Worm (Caenorhabditis elegans) whole organism, young adult: Measurements from ENCODE around the gene C29F7.2.

ENCODE experiments used
- B0261.1 ChIP-seq: sonication (generic microtip); optimal IDR thresholded peaks from 2 replicates; lab custom pipeline; 2016; ENCODE audit warnings: mild to moderate bottlenecking, missing genetic modification characterization, moderate library complexity, missing compliant biosample characterization
- B0336.3 ChIP-seq: fragments of 200-800 bp; sonication (Bioruptor generic); IDR thresholded peaks from 2 replicates; pipeline ENCODE4 v1.3.6; 2022; ENCODE audit warnings: missing genetic modification characterization, missing compliant biosample characterization
- C17E4.6 ChIP-seq: fragments of 200-800 bp; sonication (Bioruptor generic); IDR thresholded peaks from 2 replicates; pipeline ENCODE4 v1.3.6; 2022; ENCODE audit warnings: missing genetic modification reagents, missing genetic modification characterization, missing compliant biosample characterization
- F22D6.2 ChIP-seq: sonication (generic microtip); optimal IDR thresholded peaks from 2 replicates; lab custom pipeline; 2016; ENCODE audit warnings: mild to moderate bottlenecking, missing genetic modification characterization, missing compliant biosample characterization
- F39B2.1 ChIP-seq: fragments of 200-800 bp; sonication (Bioruptor generic); IDR thresholded peaks from 2 replicates; pipeline ENCODE4 v1.3.6; 2022; ENCODE audit warnings: missing genetic modification reagents, missing genetic modification characterization, missing compliant biosample characterization
- ZK185.1 ChIP-seq: sonication (generic microtip); optimal IDR thresholded peaks from 2 replicates; lab custom pipeline; 2016; ENCODE audit warnings: mild to moderate bottlenecking, missing genetic modification characterization, missing compliant biosample characterization; ENCODE audit not compliant: poor library complexity, severe bottlenecking
- akir-1 ChIP-seq: fragments of 200-800 bp; sonication (Bioruptor generic); optimal IDR thresholded peaks from 2 replicates; lab custom pipeline; 2018; ENCODE audit warnings: mild to moderate bottlenecking, missing genetic modification characterization, moderate library complexity, missing compliant biosample characterization
- athp-1 ChIP-seq: sonication (generic microtip); optimal IDR thresholded peaks from 2 replicates; lab custom pipeline; 2017; ENCODE audit warnings: mild to moderate bottlenecking, missing genetic modification characterization, missing compliant biosample characterization
- attf-3 ChIP-seq: fragments of 200-800 bp; sonication (Bioruptor generic); conservative IDR thresholded peaks from 2 replicates; pipeline ENCODE4 v1.3.6; 2022; ENCODE audit warnings: missing genetic modification reagents, missing genetic modification characterization, missing compliant biosample characterization
- cebp-1 ChIP-seq, 2 experiments: fragments of 200-800 bp in 1 of 2; sonication (Bioruptor generic) in 1 of 2; sonication (generic microtip) in 1 of 2; IDR thresholded peaks in 1 of 2; optimal IDR thresholded peaks in 1 of 2; 2 replicates each; pipeline versions ENCODE4 v1.3.6 to Lab custom; 2017 to 2022; ENCODE audit warnings: missing compliant biosample characterization in 2 of 2, missing genetic modification characterization in 2 of 2, mild to moderate bottlenecking in 1 of 2, missing genetic modification reagents in 1 of 2, moderate library complexity in 1 of 2
- ceh-91 ChIP-seq: fragments of 200-800 bp; sonication (Bioruptor generic); IDR thresholded peaks from 2 replicates; pipeline ENCODE4 v1.3.6; 2022; ENCODE audit warnings: missing genetic modification reagents, missing genetic modification characterization, missing compliant biosample characterization
- dpl-1 ChIP-seq: fragments of 150-350 bp; optimal IDR thresholded peaks from 2 replicates; lab custom pipeline; 2014; ENCODE audit warnings: missing biosample characterization, missing genetic modification reagents, missing genetic modification characterization
- egrh-3 ChIP-seq: fragments of 200-800 bp; sonication (Bioruptor generic); IDR thresholded peaks from 2 replicates; pipeline ENCODE4 v1.3.6; 2022; ENCODE audit warnings: missing genetic modification reagents, missing genetic modification characterization, missing compliant biosample characterization
- ets-4 ChIP-seq: fragments of 200-800 bp; sonication (Bioruptor generic); optimal IDR thresholded peaks from 2 replicates; lab custom pipeline; 2018; ENCODE audit warnings: mild to moderate bottlenecking, missing genetic modification characterization, missing compliant biosample characterization
- fkh-3 ChIP-seq: sonication (generic microtip); optimal IDR thresholded peaks from 2 replicates; lab custom pipeline; 2016; ENCODE audit warnings: mild to moderate bottlenecking, missing genetic modification characterization, missing compliant biosample characterization
- him-1 ChIP-seq: sonication (generic microtip); optimal IDR thresholded peaks from 2 replicates; lab custom pipeline; 2016; ENCODE audit warnings: missing genotype, missing genetic modification reagents, missing genetic modification characterization, missing compliant biosample characterization
- hlh-26 ChIP-seq: fragments of 200-800 bp; sonication (Bioruptor generic); conservative IDR thresholded peaks from 2 replicates; pipeline ENCODE4 v1.3.6; 2022; ENCODE audit warnings: missing genetic modification reagents, missing genetic modification characterization, missing compliant biosample characterization
- hmg-1.2 ChIP-seq: fragments of 200-800 bp; sonication (Bioruptor generic); IDR thresholded peaks from 2 replicates; pipeline ENCODE4 v1.3.6; 2022; ENCODE audit warnings: missing genetic modification reagents, missing genetic modification characterization, missing compliant biosample characterization
- let-607 ChIP-seq, 2 experiments: fragments of 200-800 bp in 1 of 2; sonication (Bioruptor generic) in 1 of 2; sonication (generic microtip) in 1 of 2; optimal IDR thresholded peaks; 2 replicates each; lab custom pipeline; 2016 to 2018; ENCODE audit warnings: mild to moderate bottlenecking in 2 of 2, missing compliant biosample characterization in 2 of 2, missing genetic modification characterization in 2 of 2, moderate library complexity in 2 of 2, missing genotype in 1 of 2
- lin-35 ChIP-seq, 3 experiments: fragments of 150-350 bp in 2 of 3; sonication (generic microtip) in 1 of 3; optimal IDR thresholded peaks; 2 replicates each; lab custom pipeline; 2014 to 2018; ENCODE audit warnings: missing biosample characterization in 3 of 3, missing genetic modification characterization in 3 of 3, missing genetic modification reagents in 3 of 3
- lin-40 ChIP-seq: sonication (generic microtip); optimal IDR thresholded peaks from 2 replicates; lab custom pipeline; 2016; ENCODE audit warnings: missing genetic modification characterization, mild to moderate bottlenecking, missing compliant biosample characterization, missing genotype, missing genetic modification reagents
- lir-1 ChIP-seq: fragments of 200-800 bp; sonication (Bioruptor generic); conservative IDR thresholded peaks from 2 replicates; pipeline ENCODE4 v1.3.6; 2022; ENCODE audit warnings: missing genetic modification reagents, missing genetic modification characterization, missing compliant biosample characterization
- lsy-27 ChIP-seq: sonication (generic microtip); optimal IDR thresholded peaks from 2 replicates; lab custom pipeline; 2017; ENCODE audit warnings: missing genetic modification characterization, mild to moderate bottlenecking, missing compliant biosample characterization, antibody characterized with exemption, missing genotype, borderline replicate concordance; ENCODE audit not compliant: insufficient read depth
- madf-8 ChIP-seq: fragments of 200-800 bp; sonication (Bioruptor generic); conservative IDR thresholded peaks from 2 replicates; pipeline ENCODE4 v1.3.6; 2022; ENCODE audit warnings: missing genetic modification reagents, missing genetic modification characterization, missing compliant biosample characterization
- mcd-1 ChIP-seq: fragments of 200-800 bp; sonication (Bioruptor generic); IDR thresholded peaks from 2 replicates; pipeline ENCODE4 v1.3.6; 2022; ENCODE audit warnings: missing genetic modification reagents, missing genetic modification characterization, missing compliant biosample characterization
- mes-4 ChIP-seq: sonication (generic microtip); optimal IDR thresholded peaks from 2 replicates; lab custom pipeline; 2016; ENCODE audit warnings: missing genotype, missing genetic modification characterization, missing compliant biosample characterization
- nhr-179 ChIP-seq: sonication (generic microtip); optimal IDR thresholded peaks from 2 replicates; lab custom pipeline; 2016; ENCODE audit warnings: mild to moderate bottlenecking, missing genetic modification characterization, missing compliant biosample characterization
- pbrm-1 ChIP-seq: fragments of 200-800 bp; sonication (Bioruptor generic); IDR thresholded peaks from 2 replicates; pipeline ENCODE4 v1.3.6; 2022; ENCODE audit warnings: missing genetic modification reagents, missing genetic modification characterization, missing compliant biosample characterization
- rcor-1 ChIP-seq: fragments of 200-800 bp; sonication (Bioruptor generic); IDR thresholded peaks from 2 replicates; pipeline ENCODE4 v1.3.6; 2022; ENCODE audit warnings: missing genetic modification reagents, missing genetic modification characterization, missing compliant biosample characterization
- rec-8 ChIP-seq, 2 experiments: sonication (generic microtip); optimal IDR thresholded peaks; 2 replicates each; lab custom pipeline; 2016; ENCODE audit warnings: mild to moderate bottlenecking in 2 of 2, missing genetic modification characterization in 2 of 2, missing genetic modification reagents in 2 of 2, missing genotype in 2 of 2, missing biosample characterization in 1 of 2, missing compliant biosample characterization in 1 of 2, moderate library complexity in 1 of 2
- sea-2 ChIP-seq: fragments of 200-800 bp; sonication (Bioruptor generic); IDR thresholded peaks from 2 replicates; pipeline ENCODE4 v1.3.6; 2022; ENCODE audit warnings: missing genetic modification characterization, missing compliant biosample characterization
- snpc-1.3 ChIP-seq: sonication (generic microtip); optimal IDR thresholded peaks from 2 replicates; lab custom pipeline; 2017; ENCODE audit warnings: missing genetic modification characterization, mild to moderate bottlenecking, missing compliant biosample characterization, antibody characterized with exemption, moderate library complexity, missing genotype, missing genetic modification reagents; ENCODE audit not compliant: insufficient read depth
- snpc-3.4 ChIP-seq: sonication (generic microtip); optimal IDR thresholded peaks from 2 replicates; lab custom pipeline; 2017; ENCODE audit warnings: missing genetic modification characterization, mild to moderate bottlenecking, missing compliant biosample characterization, antibody characterized with exemption, moderate library complexity, missing genotype, missing genetic modification reagents
- snpc-4 ChIP-seq, 5 experiments: fragments of 150-350 bp in 1 of 5; sonication (generic microtip) in 4 of 5; optimal IDR thresholded peaks; 2 replicates each; lab custom pipeline; 2014 to 2018; ENCODE audit warnings: missing genetic modification characterization in 5 of 5, missing biosample characterization in 3 of 5, antibody characterized with exemption in 2 of 5, mild to moderate bottlenecking in 2 of 5, missing compliant biosample characterization in 2 of 5, missing genotype in 2 of 5, moderate library complexity in 2 of 5, missing genetic modification reagents in 1 of 5
- tlf-1 ChIP-seq: fragments of 200-800 bp; sonication (Bioruptor generic); optimal IDR thresholded peaks from 2 replicates; lab custom pipeline; 2018; ENCODE audit warnings: mild to moderate bottlenecking, missing genetic modification characterization, missing compliant biosample characterization
- zim-3 ChIP-seq: sonication (generic microtip); optimal IDR thresholded peaks from 2 replicates; lab custom pipeline; 2017; ENCODE audit warnings: mild to moderate bottlenecking, missing genetic modification characterization, moderate library complexity, missing compliant biosample characterization
- ztf-25 ChIP-seq: fragments of 200-800 bp; sonication (Bioruptor generic); IDR thresholded peaks from 2 replicates; pipeline ENCODE4 v1.3.6; 2022; ENCODE audit warnings: missing genetic modification reagents, missing genetic modification characterization, missing compliant biosample characterization
- ztf-28 ChIP-seq: fragments of 200-800 bp; sonication (Bioruptor generic); IDR thresholded peaks from 2 replicates; pipeline ENCODE4 v1.3.6; 2022; ENCODE audit warnings: missing genetic modification reagents, missing genetic modification characterization, missing compliant biosample characterization
- ztf-6 ChIP-seq: fragments of 200-800 bp; sonication (Bioruptor generic); IDR thresholded peaks from 2 replicates; pipeline ENCODE4 v1.3.6; 2022; ENCODE audit warnings: missing genetic modification reagents, missing genetic modification characterization, missing compliant biosample characterization

Gene C29F7.2

ce11 chrX:13394971-13395370, 20.9 kb upstream of the C29F7.2 start, which contains the start of gene irld-2:
TSS of gene irld-2 (minus strand) at chrX:13395071.
- TF ChIP-seq hlh-26 (no peak), F39B2.1 (no peak), tlf-1 (no peak), ztf-6 (GFP tag; lab: Robert Waterston, UW) (no peak), nhr-179 (no peak), fkh-3 (tag; lab: Kevin White, UChicago) (no peak), mes-4 (no peak), athp-1 (no peak), ets-4 (GFP tag; lab: Kevin White, UChicago) (no peak), B0336.3 (GFP tag; lab: Robert Waterston, UW) (no peak), rec-8 (tag; optimal IDR thresholded peaks at IDR 0.05; lab: Kevin White, UChicago) (no peak)
- TF ChIP-seq, all 124 proteins: peak for 0

ce11 chrX:13396550-13397023, 19.3 kb upstream of the C29F7.2 start, which contains the start of gene F02C12.3:
TSS of gene F02C12.3 (plus strand) at chrX:13396973.
- no peak for TF ChIP-seq zim-3 (tag; lab: Kevin White, UChicago)
- no peak for TF ChIP-seq snpc-4 (GFP tag; optimal IDR thresholded peaks at IDR 0.05; lab: Kevin White, UChicago)
- TF ChIP-seq snpc-4 (tag; optimal IDR thresholded peaks at IDR 0.05; lab: Kevin White, UChicago) = peak in 1 of 4 experiments; percentile 1
- TF ChIP-seq ztf-6 (GFP tag; lab: Robert Waterston, UW) = no peak
- TF ChIP-seq ztf-28 = no peak
- no peak for TF ChIP-seq pbrm-1 (GFP tag; lab: Robert Waterston, UW)
- TF ChIP-seq egrh-3 = no peak
- no peak for TF ChIP-seq lin-35 (GFP tag; optimal IDR thresholded peaks at IDR 0.05; lab: Kevin White, UChicago)
- TF ChIP-seq madf-8 (GFP tag; lab: Robert Waterston, UW) = no peak
- TF ChIP-seq snpc-3.4 (tag; lab: Kevin White, UChicago) = no peak
- peak; percentile 30 for TF ChIP-seq ZK185.1 (tag; lab: Kevin White, UChicago)
- no peak for TF ChIP-seq snpc-1.3
- no peak for TF ChIP-seq lsy-27 (tag; lab: Kevin White, UChicago)
- TF ChIP-seq him-1 (tag; lab: Kevin White, UChicago) = no peak
- peak; percentile 7 for TF ChIP-seq B0261.1 (tag; lab: Kevin White, UChicago)
- TF ChIP-seq akir-1 (GFP tag; lab: Kevin White, UChicago) = no peak
- no peak for TF ChIP-seq ztf-25 (GFP tag; lab: Robert Waterston, UW)
- no peak for TF ChIP-seq lir-1 (GFP tag; lab: Robert Waterston, UW)
- TF ChIP-seq let-607 (tag; optimal IDR thresholded peaks at IDR 0.05; lab: Kevin White, UChicago) = peak in 1 of 2 experiments; percentile 23
- peak; percentile 80 for TF ChIP-seq lin-40
- no peak for TF ChIP-seq C17E4.6
- TF ChIP-seq F22D6.2 = no peak
- TF ChIP-seq mes-4 = no peak
- TF ChIP-seq rcor-1 (GFP tag; lab: Robert Waterston, UW) = 0 out of 2 replicates have a peak, but pooled peaks have one; percentile 6
- TF ChIP-seq ceh-91 = no peak
- TF ChIP-seq mcd-1 (GFP tag; lab: Robert Waterston, UW) = peak; percentile 50; the same call in 1 of the 2 replicates
- no peak for TF ChIP-seq sea-2 (GFP tag; lab: Robert Waterston, UW)
- TF ChIP-seq attf-3 = peak; percentile 99
- TF ChIP-seq cebp-1 (GFP tag; IDR thresholded peaks at IDR 0.05; lab: Robert Waterston, UW) = no peak
- no peak for TF ChIP-seq cebp-1 (tag; optimal IDR thresholded peaks at IDR 0.05; lab: Kevin White, UChicago)
- TF ChIP-seq hmg-1.2 (GFP tag; lab: Robert Waterston, UW) = peak; percentile 98
- TF ChIP-seq dpl-1 = no peak
- no peak for TF ChIP-seq tlf-1
